Worm (Caenorhabditis elegans): ENCODE results near the gene C18B2.3.

ce11 chrX:3628016-3628415 lies 26.4 kb downstream of the C18B2.3 start, which contains the start of gene vep-2:
- TF ChIP-seq flt-1 (GFP tag; IDR thresholded peaks at IDR 0.05): no peak
- no peak for TF ChIP-seq ama-1 (optimal IDR thresholded peaks at IDR 0.05)
- TF ChIP-seq tra-4 (tag; optimal IDR thresholded peaks at IDR 0.05): no peak
- TF ChIP-seq ceh-36 (tag; optimal IDR thresholded peaks at IDR 0.05): no peak
- no peak for TF ChIP-seq scrt-1 (GFP tag; IDR thresholded peaks at IDR 0.05)
- no peak for TF ChIP-seq F13C5.2 (tag; optimal IDR thresholded peaks at IDR 0.05)
- no peak for TF ChIP-seq pes-1 (GFP tag; IDR thresholded peaks at IDR 0.05)
- no peak for TF ChIP-seq hnd-1 (tag; optimal IDR thresholded peaks at IDR 0.05)
- no peak for TF ChIP-seq aly-1 (tag; optimal IDR thresholded peaks at IDR 0.05)
